Worm (Caenorhabditis elegans): ENCODE measurements around the gene sel-13.
A peak's percentile ranks its signal among the peaks of the same experiment; 100 is the strongest.

sel-13 gene

DNA sequence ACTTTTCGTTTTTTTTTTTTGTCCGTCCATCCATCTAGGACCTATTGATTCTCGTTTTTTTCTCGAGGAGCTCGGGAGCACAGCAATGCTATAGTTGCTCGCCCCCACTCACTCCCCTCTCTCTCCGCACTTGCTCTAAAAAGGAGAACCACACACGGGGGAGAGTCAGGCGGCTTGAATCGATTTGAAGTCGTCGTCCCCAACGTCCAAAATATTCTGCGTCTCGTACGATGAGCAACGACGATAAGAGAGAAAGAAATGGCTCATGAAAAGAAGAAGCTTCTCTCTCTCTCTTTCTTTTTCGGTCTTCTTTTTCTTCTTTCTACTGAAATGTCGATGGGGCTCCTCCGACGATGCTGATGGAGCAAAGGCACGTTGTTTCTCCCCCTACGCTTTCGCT, 43.6 kb downstream of the sel-13 start (continued):
- TF ChIP-seq ceh-9 (tag; optimal IDR thresholded peaks at IDR 0.05) = no peak
- no peak for TF ChIP-seq egl-5 (tag; optimal IDR thresholded peaks at IDR 0.05)
- TF ChIP-seq zag-1 (tag; optimal IDR thresholded peaks at IDR 0.05) = no peak
- TF ChIP-seq unc-62 (GFP tag; optimal IDR thresholded peaks at IDR 0.05) = no peak
- TF ChIP-seq ama-1 (optimal IDR thresholded peaks at IDR 0.05) = no peak
- no peak for TF ChIP-seq eor-1 (tag; optimal IDR thresholded peaks at IDR 0.05)
- peak; percentile 31 for TF ChIP-seq lin-15B (tag; optimal IDR thresholded peaks at IDR 0.05)
- no peak for TF ChIP-seq elt-2 (tag; optimal IDR thresholded peaks at IDR 0.05)
- TF ChIP-seq ceh-16 (tag; optimal IDR thresholded peaks at IDR 0.05) = no peak
- no peak for TF ChIP-seq nhr-77 (tag; optimal IDR thresholded peaks at IDR 0.05)
- TF ChIP-seq unc-39 (tag; optimal IDR thresholded peaks at IDR 0.05) = no peak
- no peak for TF ChIP-seq ztf-4 (tag; optimal IDR thresholded peaks at IDR 0.05)
- no peak for TF ChIP-seq nhr-237 (tag; optimal IDR thresholded peaks at IDR 0.05)
- no peak for TF ChIP-seq nhr-12 (tag; optimal IDR thresholded peaks at IDR 0.05)

DNA sequence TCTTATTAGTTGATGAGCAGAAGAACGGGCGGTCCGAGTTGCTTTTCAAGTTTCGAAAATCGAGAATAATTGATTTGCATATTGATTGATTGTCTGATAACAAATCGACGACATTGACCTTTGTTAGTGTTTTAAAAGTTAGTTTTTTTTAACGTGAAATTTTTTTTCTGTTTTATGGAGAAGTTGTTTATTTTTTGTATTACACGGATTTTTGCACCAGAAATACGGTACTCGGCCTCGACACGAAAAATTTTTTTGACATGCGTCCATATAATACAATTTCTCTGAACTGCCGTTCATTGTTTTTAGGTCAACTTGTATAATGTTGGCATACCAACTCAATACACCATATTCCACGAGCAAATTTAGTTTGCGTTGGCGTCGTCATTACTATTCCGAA, 44.6 kb downstream of the sel-13 start, which contains the start of gene T23F11.2:
Gene T23F11.2, minus strand, starts transcription at position 101 of the 400 bp plus-strand sequence.
- no peak for TF ChIP-seq elt-2 (tag; optimal IDR thresholded peaks at IDR 0.05)

DNA sequence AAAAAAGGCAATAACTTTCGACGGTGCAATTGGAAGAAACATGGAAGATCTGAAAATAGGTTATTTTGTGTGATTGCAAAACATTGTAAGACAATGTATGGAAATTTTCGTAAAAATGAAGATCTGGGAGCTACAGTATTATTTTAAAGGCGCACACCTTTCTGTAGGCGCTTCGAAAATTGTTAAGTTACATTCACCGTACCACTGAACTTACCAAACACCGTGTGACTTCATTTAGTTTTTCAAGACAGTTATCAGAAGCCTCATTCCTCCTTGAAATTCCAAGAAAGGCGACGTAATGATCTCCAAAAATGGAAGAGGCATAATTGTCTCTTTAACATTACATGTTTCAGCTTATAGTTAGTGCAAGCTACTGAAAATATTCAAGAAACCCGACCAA, 46.1 kb downstream of the sel-13 start:
- TF ChIP-seq elt-2 (tag; optimal IDR thresholded peaks at IDR 0.05) (no peak), R02D3.7 (tag; optimal IDR thresholded peaks at IDR 0.05) (no peak), pqm-1 (tag; optimal IDR thresholded peaks at IDR 0.05) (no peak), elt-3 (tag; optimal IDR thresholded peaks at IDR 0.05) (no peak), egl-5 (tag; optimal IDR thresholded peaks at IDR 0.05) (no peak), nhr-43 (tag; optimal IDR thresholded peaks at IDR 0.05; ENCODE audit: poor library complexity, severe bottlenecking) (peak; percentile 66), lin-15B (tag; optimal IDR thresholded peaks at IDR 0.05) (no peak), fos-1 (tag; optimal IDR thresholded peaks at IDR 0.05) (no peak), hmg-11 (tag; optimal IDR thresholded peaks at IDR 0.05) (no peak), nhr-25 (tag; optimal IDR thresholded peaks at IDR 0.05) (no peak), ceh-82 (tag; optimal IDR thresholded peaks at IDR 0.05) (no peak), ama-1 (optimal IDR thresholded peaks at IDR 0.05) (peak; percentile 19), ztf-11 (tag; optimal IDR thresholded peaks at IDR 0.05) (no peak), ceh-9 (tag; optimal IDR thresholded peaks at IDR 0.05) (no peak), unc-62 (GFP tag; optimal IDR thresholded peaks at IDR 0.05) (no peak), nhr-28 (tag; optimal IDR thresholded peaks at IDR 0.05) (no peak), egl-27 (tag; optimal IDR thresholded peaks at IDR 0.05) (no peak), elt-1 (tag; optimal IDR thresholded peaks at IDR 0.05) (no peak), unc-39 (tag; optimal IDR thresholded peaks at IDR 0.05) (no peak), nhr-76 (tag; optimal IDR thresholded peaks at IDR 0.05) (no peak), lsy-12 (tag; optimal IDR thresholded peaks at IDR 0.05) (peak; percentile 27), nhr-237 (tag; optimal IDR thresholded peaks at IDR 0.05) (no peak)

DNA sequence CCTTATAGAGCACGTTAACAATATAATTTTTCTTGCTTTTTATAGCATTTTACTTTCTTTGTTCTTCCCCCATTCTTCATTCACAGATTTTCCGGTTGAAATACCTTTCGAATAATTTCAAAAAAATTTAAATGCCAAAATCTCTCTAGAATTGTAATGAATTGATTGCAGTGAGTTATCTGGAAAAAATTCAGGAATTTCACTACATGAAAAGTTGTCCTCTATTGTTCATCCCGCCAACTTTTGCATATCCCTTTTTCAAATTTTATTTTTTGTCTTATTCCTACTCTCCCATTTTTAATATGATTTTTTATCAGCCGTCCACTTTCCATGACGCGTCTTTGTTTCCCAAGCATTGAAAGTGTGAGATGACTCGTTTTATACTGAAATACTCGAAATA, 46.6 kb downstream of the sel-13 start:
- no peak for TF ChIP-seq aly-2 (tag; optimal IDR thresholded peaks at IDR 0.05)
- no peak for TF ChIP-seq jun-1 (tag; optimal IDR thresholded peaks at IDR 0.05)
- TF ChIP-seq unc-62 (GFP tag; optimal IDR thresholded peaks at IDR 0.05) = no peak

DNA sequence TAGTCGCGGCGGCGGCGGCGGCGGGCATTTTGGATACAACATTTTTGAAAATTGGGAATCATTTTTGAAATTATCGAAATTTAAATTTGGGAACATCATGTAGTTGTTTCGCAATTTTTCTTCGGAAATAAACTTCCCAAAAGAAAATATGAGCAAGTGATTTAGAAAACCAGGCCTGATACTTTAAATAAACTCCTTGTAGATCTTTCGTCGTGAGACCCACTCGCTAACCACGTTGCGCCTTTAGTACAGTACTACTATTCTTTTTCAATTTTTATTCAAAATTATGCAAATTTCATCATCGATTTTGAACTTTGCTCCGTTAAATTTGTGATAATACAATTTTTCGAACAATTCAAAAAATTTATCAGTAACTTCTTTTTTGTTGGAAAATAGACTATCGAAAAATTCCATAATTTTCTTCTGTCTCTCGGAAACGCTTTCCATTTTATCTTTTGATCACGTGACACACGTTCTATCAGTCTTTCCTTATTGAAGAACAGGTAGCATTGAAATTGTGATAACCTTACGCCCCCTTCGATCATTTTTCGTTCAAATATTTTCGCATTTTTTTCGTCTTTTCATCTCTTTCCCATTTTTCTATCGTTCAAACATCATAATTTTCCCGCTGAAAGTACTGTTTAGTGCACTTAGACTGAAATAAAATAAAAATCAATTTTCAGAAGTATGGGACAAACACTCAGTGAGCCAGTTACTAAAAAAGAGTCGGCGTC, 50.0 kb downstream of the sel-13 start, which contains the start of gene ppm-2:
Gene ppm-2, plus strand, starts transcription at position 684 of the 734 bp plus-strand sequence.
- TF ChIP-seq elt-1 (tag; optimal IDR thresholded peaks at IDR 0.05) = no peak
- TF ChIP-seq tbx-2 (tag; optimal IDR thresholded peaks at IDR 0.05) = no peak
- no peak for TF ChIP-seq ceh-28 (tag; optimal IDR thresholded peaks at IDR 0.05)
- TF ChIP-seq ztf-11 (tag; optimal IDR thresholded peaks at IDR 0.05) = no peak
- no peak for TF ChIP-seq skn-1 (tag; optimal IDR thresholded peaks at IDR 0.05)
- TF ChIP-seq snpc-4 (tag; optimal IDR thresholded peaks at IDR 0.05) = no peak
- TF ChIP-seq daf-12 (tag; optimal IDR thresholded peaks at IDR 0.05) = no peak
- TF ChIP-seq aly-2 (tag; optimal IDR thresholded peaks at IDR 0.05) = no peak
- no peak for TF ChIP-seq ceh-82 (tag; optimal IDR thresholded peaks at IDR 0.05)
- no peak for TF ChIP-seq R02D3.7 (tag; optimal IDR thresholded peaks at IDR 0.05)
- TF ChIP-seq nhr-77 (tag; optimal IDR thresholded peaks at IDR 0.05) = no peak
- TF ChIP-seq nhr-237 (tag; optimal IDR thresholded peaks at IDR 0.05) = no peak
- peak; percentile 15 for TF ChIP-seq nhr-25 (tag; optimal IDR thresholded peaks at IDR 0.05)
- peak; percentile 5 for TF ChIP-seq mdl-1 (tag; optimal IDR thresholded peaks at IDR 0.05)
- peak; percentile 12 for TF ChIP-seq ama-1 (optimal IDR thresholded peaks at IDR 0.05)
- no peak for TF ChIP-seq zag-1 (tag; optimal IDR thresholded peaks at IDR 0.05)
- TF ChIP-seq nhr-12 (tag; optimal IDR thresholded peaks at IDR 0.05) = no peak
- no peak for TF ChIP-seq ceh-16 (tag; optimal IDR thresholded peaks at IDR 0.05)
- TF ChIP-seq pqm-1 (tag; optimal IDR thresholded peaks at IDR 0.05) = no peak
- TF ChIP-seq fos-1 (tag; optimal IDR thresholded peaks at IDR 0.05) = no peak
- TF ChIP-seq fkh-10 (GFP tag; optimal IDR thresholded peaks at IDR 0.05) = no peak
- TF ChIP-seq nhr-28 (tag; optimal IDR thresholded peaks at IDR 0.05) = no peak
- TF ChIP-seq fkh-2 (tag; optimal IDR thresholded peaks at IDR 0.05) = no peak
- no peak for TF ChIP-seq ceh-9 (tag; optimal IDR thresholded peaks at IDR 0.05)
- no peak for TF ChIP-seq mml-1 (tag; optimal IDR thresholded peaks at IDR 0.05)
- no peak for TF ChIP-seq nhr-11 (tag; optimal IDR thresholded peaks at IDR 0.05)
- TF ChIP-seq jun-1 (tag; optimal IDR thresholded peaks at IDR 0.05) = peak; percentile 8
- TF ChIP-seq egl-5 (tag; optimal IDR thresholded peaks at IDR 0.05) = no peak
- no peak for TF ChIP-seq nfya-1 (tag; optimal IDR thresholded peaks at IDR 0.05; ENCODE audit: insufficient read depth)
- no peak for TF ChIP-seq ZK546.5 (tag; optimal IDR thresholded peaks at IDR 0.05)
- no peak for TF ChIP-seq unc-62 (GFP tag; optimal IDR thresholded peaks at IDR 0.05)
